Worm (Caenorhabditis elegans) whole organism, L1 larva: ENCODE results near the gene clec-183.

Experiments
- dpl-1 ChIP-seq, 3 experiments: fragments of 150-350 bp in 2 of 3; sonication (generic microtip) in 1 of 3; optimal IDR thresholded peaks; 2 replicates each; lab custom pipeline; 2014 to 2017; ENCODE audit warnings: missing biosample characterization in 3 of 3, missing genetic modification characterization in 3 of 3, missing genetic modification reagents in 3 of 3
- sptf-1 ChIP-seq: fragments of 150-350 bp; optimal IDR thresholded peaks from 2 replicates; lab custom pipeline; 2014; ENCODE audit warnings: missing biosample characterization, missing genetic modification characterization

DNA sequence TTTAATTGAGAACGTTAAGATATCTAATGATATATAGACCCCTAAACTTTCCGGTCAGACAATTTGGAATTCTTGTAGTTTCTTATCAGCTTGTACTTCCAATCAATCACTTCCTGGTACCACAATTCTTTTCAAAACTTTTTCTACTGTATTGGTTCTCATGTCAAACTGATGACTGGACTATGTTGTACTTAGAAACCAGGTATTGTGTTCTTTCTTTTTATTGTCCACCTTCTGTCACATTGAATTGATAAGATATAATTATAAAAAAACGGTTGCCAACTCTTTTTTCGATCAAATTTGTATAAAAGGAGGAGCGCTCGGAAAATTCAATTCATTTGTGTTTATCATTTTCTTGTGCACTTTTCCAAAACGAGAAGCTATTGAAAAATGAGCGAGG lies 50.5 kb downstream of the clec-183 start, which contains the start of gene C10C5.4:
- no peak for TF ChIP-seq sptf-1
- no peak for TF ChIP-seq dpl-1 (GFP tag; optimal IDR thresholded peaks at IDR 0.05; lab: Kevin White, UChicago)
